Fruit fly (Drosophila melanogaster) whole organism, embryonic: Measurements from ENCODE around the gene CG1463.

Experiments used
- Atf6 ChIP-seq: fragments of 200-800 bp; sonication (Bioruptor generic); IDR thresholded peaks from 2 replicates; pipeline ENCODE4 v1.3.6; 2022; ENCODE audit warnings: missing biosample characterization, missing genetic modification characterization
- Blimp-1 ChIP-seq: fragments of 200-800 bp; sonication (Bioruptor generic); optimal IDR thresholded peaks from 3 replicates; lab custom pipeline; 2018; ENCODE audit warnings: missing biosample characterization, missing genetic modification characterization, mild to moderate bottlenecking, moderate library complexity, missing genetic modification reagents
- CG10147 ChIP-seq: fragments of 200-800 bp; sonication (Bioruptor generic); optimal IDR thresholded peaks from 2 replicates; lab custom pipeline; 2019; ENCODE audit warnings: missing biosample characterization, mild to moderate bottlenecking, missing genetic modification characterization, moderate library complexity
- CG1024 ChIP-seq: fragments of 200-800 bp; sonication (Bioruptor generic); IDR thresholded peaks from 2 replicates; pipeline ENCODE4 v1.3.6; 2022; ENCODE audit warnings: missing biosample characterization, missing genetic modification characterization
- CG13287 ChIP-seq: fragments of 200-800 bp; sonication (Bioruptor generic); IDR thresholded peaks from 2 replicates; pipeline ENCODE4 v1.3.6; 2022; ENCODE audit warnings: missing biosample characterization, missing genetic modification characterization; ENCODE audit not compliant: partially characterized antibody
- CG14014 ChIP-seq: fragments of 200-800 bp; sonication (Bioruptor generic); IDR thresholded peaks from 2 replicates; pipeline ENCODE4 v1.3.6; 2022; ENCODE audit warnings: missing biosample characterization, missing genetic modification characterization
- CG15479 ChIP-seq: fragments of 200-800 bp; sonication (Bioruptor generic); optimal IDR thresholded peaks from 3 replicates; lab custom pipeline; 2019; ENCODE audit warnings: missing biosample characterization, mild to moderate bottlenecking, missing genetic modification characterization, moderate library complexity
- CG1603 ChIP-seq: fragments of 200-800 bp; sonication (Bioruptor generic); optimal IDR thresholded peaks from 2 replicates; lab custom pipeline; 2019; ENCODE audit warnings: missing biosample characterization, mild to moderate bottlenecking, missing genetic modification characterization, moderate library complexity
- CG16779 ChIP-seq: fragments of 200-800 bp; sonication (Bioruptor generic); IDR thresholded peaks from 2 replicates; pipeline ENCODE4 v1.3.6; 2022; ENCODE audit warnings: missing biosample characterization, missing genetic modification characterization
- CG18764 ChIP-seq: fragments of 200-800 bp; sonication (Bioruptor generic); optimal IDR thresholded peaks from 3 replicates; lab custom pipeline; 2016; ENCODE audit warnings: missing biosample characterization, missing genetic modification characterization
- CG3065 ChIP-seq: fragments of 200-800 bp; sonication (Bioruptor generic); optimal IDR thresholded peaks from 2 replicates; lab custom pipeline; 2016; ENCODE audit warnings: missing biosample characterization, missing genetic modification characterization
- CG33557 ChIP-seq: fragments of 200-800 bp; sonication (Bioruptor generic); optimal IDR thresholded peaks from 2 replicates; lab custom pipeline; 2019; ENCODE audit warnings: missing biosample characterization, mild to moderate bottlenecking, missing genetic modification characterization, moderate library complexity
- CG4617 ChIP-seq: fragments of 200-800 bp; sonication (Bioruptor generic); optimal IDR thresholded peaks from 3 replicates; lab custom pipeline; 2016; ENCODE audit warnings: missing biosample characterization, missing genetic modification characterization, borderline replicate concordance
- CG7963 ChIP-seq: fragments of 200-800 bp; sonication (Bioruptor generic); IDR thresholded peaks from 3 replicates; pipeline ENCODE4 v1.3.6; 2022; ENCODE audit warnings: missing biosample characterization, missing genetic modification characterization; ENCODE audit not compliant: partially characterized antibody
- CG8290 ChIP-seq, 3 experiments: fragments of 200-800 bp; sonication (Bioruptor generic); optimal IDR thresholded peaks; 2 replicates each; lab custom pipeline; 2016 to 2019; ENCODE audit warnings: missing biosample characterization in 3 of 3, missing genetic modification characterization in 3 of 3, mild to moderate bottlenecking in 2 of 3, moderate library complexity in 1 of 3
- CG9609 ChIP-seq: fragments of 200-800 bp; sonication (Bioruptor generic); optimal IDR thresholded peaks from 3 replicates; lab custom pipeline; 2016; ENCODE audit warnings: missing biosample characterization, missing genetic modification characterization
- D19B ChIP-seq: fragments of 200-800 bp; sonication (Bioruptor generic); optimal IDR thresholded peaks from 2 replicates; lab custom pipeline; 2017; ENCODE audit warnings: missing biosample characterization, mild to moderate bottlenecking, missing genetic modification characterization
- Dad ChIP-seq: fragments of 200-800 bp; sonication (Bioruptor generic); optimal IDR thresholded peaks from 3 replicates; lab custom pipeline; 2016; ENCODE audit warnings: missing biosample characterization, missing genetic modification characterization
- Dref ChIP-seq: fragments of 200-800 bp; sonication (Bioruptor generic); IDR thresholded peaks from 2 replicates; pipeline ENCODE4 v1.3.6; 2022; ENCODE audit warnings: missing biosample characterization, missing genetic modification characterization
- Fer3 ChIP-seq: fragments of 200-800 bp; sonication (Bioruptor generic); optimal IDR thresholded peaks from 2 replicates; lab custom pipeline; 2018; ENCODE audit warnings: missing biosample characterization, mild to moderate bottlenecking, missing genetic modification characterization, moderate library complexity
- HLH4C ChIP-seq: fragments of 200-800 bp; sonication (Bioruptor generic); IDR thresholded peaks from 3 replicates; pipeline ENCODE4 v1.3.6; 2022; ENCODE audit warnings: missing biosample characterization, missing genetic modification characterization; ENCODE audit not compliant: partially characterized antibody
- Hand ChIP-seq: fragments of 200-800 bp; sonication (Bioruptor generic); optimal IDR thresholded peaks from 2 replicates; lab custom pipeline; 2017; ENCODE audit warnings: mild to moderate bottlenecking, missing biosample characterization, missing genetic modification reagents, missing genetic modification characterization
- HmgD ChIP-seq: fragments of 200-800 bp; sonication (Bioruptor generic); optimal IDR thresholded peaks from 3 replicates; lab custom pipeline; 2016; ENCODE audit warnings: missing biosample characterization, missing genetic modification characterization
- Hr39 ChIP-seq: fragments of >200 bp; optimal IDR thresholded peaks from 2 replicates; lab custom pipeline; 2017
- Scr ChIP-seq: fragments of 200-800 bp; sonication (Bioruptor generic); IDR thresholded peaks from 2 replicates; pipeline ENCODE4 v1.3.6; 2022; ENCODE audit warnings: missing biosample characterization, missing genetic modification characterization; ENCODE audit not compliant: partially characterized antibody
- Ssrp ChIP-seq: fragments of 200-800 bp; sonication (Bioruptor generic); optimal IDR thresholded peaks from 2 replicates; lab custom pipeline; 2018; ENCODE audit warnings: missing biosample characterization, mild to moderate bottlenecking, missing genetic modification characterization, moderate library complexity
- al ChIP-seq: fragments of 200-800 bp; sonication (Bioruptor generic); IDR thresholded peaks from 2 replicates; pipeline ENCODE4 v1.3.6; 2022; ENCODE audit warnings: missing biosample characterization, missing genetic modification characterization
- ap ChIP-seq: fragments of 200-800 bp; sonication (Bioruptor generic); IDR thresholded peaks from 2 replicates; pipeline ENCODE4 v1.3.6; 2022; ENCODE audit warnings: missing biosample characterization, missing genetic modification characterization
- ara ChIP-seq: fragments of 200-800 bp; sonication (Bioruptor generic); IDR thresholded peaks from 2 replicates; pipeline ENCODE4 v1.3.6; 2022; ENCODE audit warnings: missing biosample characterization, missing genetic modification characterization
- bcd ChIP-seq: fragments of 200-800 bp; sonication (Bioruptor generic); optimal IDR thresholded peaks from 2 replicates; lab custom pipeline; 2017; ENCODE audit warnings: missing biosample characterization, mild to moderate bottlenecking, missing genetic modification characterization
- bigmax ChIP-seq: fragments of 200-800 bp; sonication (Bioruptor generic); optimal IDR thresholded peaks from 2 replicates; lab custom pipeline; 2018; ENCODE audit warnings: missing biosample characterization, mild to moderate bottlenecking, missing genetic modification characterization
- br ChIP-seq: fragments of >200 bp; optimal IDR thresholded peaks from 2 replicates; lab custom pipeline; 2017
- chif ChIP-seq, 2 experiments: fragments of 200-800 bp; sonication (Bioruptor generic); optimal IDR thresholded peaks; 3 replicates each; lab custom pipeline; 2016; ENCODE audit warnings: missing biosample characterization in 2 of 2, missing genetic modification characterization in 2 of 2
- dm ChIP-seq: fragments of 200-800 bp; sonication (Bioruptor generic); optimal IDR thresholded peaks from 3 replicates; lab custom pipeline; 2016; ENCODE audit warnings: missing biosample characterization, missing genetic modification characterization
- exex ChIP-seq: fragments of 200-800 bp; sonication (Bioruptor generic); optimal IDR thresholded peaks from 4 replicates; lab custom pipeline; 2018; ENCODE audit warnings: missing biosample characterization, mild to moderate bottlenecking, missing genetic modification characterization, moderate library complexity
- inv ChIP-seq: fragments of 200-800 bp; sonication (Bioruptor generic); IDR thresholded peaks from 2 replicates; pipeline ENCODE4 v1.3.6; 2022; ENCODE audit warnings: missing biosample characterization, missing genetic modification characterization; ENCODE audit not compliant: partially characterized antibody
- kah ChIP-seq: fragments of 200-800 bp; sonication (Bioruptor generic); optimal IDR thresholded peaks from 2 replicates; lab custom pipeline; 2018; ENCODE audit warnings: missing biosample characterization, mild to moderate bottlenecking, missing genetic modification characterization
- luna ChIP-seq: fragments of 200-800 bp; sonication (Bioruptor generic); optimal IDR thresholded peaks from 2 replicates; lab custom pipeline; 2016; ENCODE audit warnings: missing biosample characterization, missing genetic modification characterization
- nau ChIP-seq: fragments of 200-800 bp; sonication (Bioruptor generic); optimal IDR thresholded peaks from 3 replicates; lab custom pipeline; 2017; ENCODE audit warnings: missing biosample characterization, mild to moderate bottlenecking, missing genetic modification characterization, missing genetic modification reagents
- nerfin-2 ChIP-seq: fragments of 200-800 bp; sonication (Bioruptor generic); IDR thresholded peaks from 2 replicates; pipeline ENCODE4 v1.3.6; 2022; ENCODE audit warnings: missing biosample characterization, missing genetic modification characterization; ENCODE audit not compliant: partially characterized antibody
- p53 ChIP-seq: fragments of 200-800 bp; sonication (Bioruptor generic); optimal IDR thresholded peaks from 2 replicates; lab custom pipeline; 2016; ENCODE audit warnings: missing biosample characterization, missing genetic modification characterization
- pnt ChIP-seq: fragments of 200-800 bp; sonication (Bioruptor generic); optimal IDR thresholded peaks from 3 replicates; lab custom pipeline; 2016; ENCODE audit warnings: missing biosample characterization, missing genetic modification characterization
- run ChIP-seq: fragments of 200-800 bp; sonication (Bioruptor generic); optimal IDR thresholded peaks from 3 replicates; lab custom pipeline; 2018; ENCODE audit warnings: missing biosample characterization, mild to moderate bottlenecking, missing genetic modification characterization
- sens ChIP-seq: fragments of 200-800 bp; sonication (Bioruptor generic); peaks from one replicate; lab custom pipeline; 2016; ENCODE audit warnings: missing biosample characterization, missing genetic modification characterization
- shn ChIP-seq: fragments of 200-800 bp; sonication (Bioruptor generic); optimal IDR thresholded peaks from 3 replicates; lab custom pipeline; 2016; ENCODE audit warnings: missing biosample characterization, missing genetic modification characterization
- slp2 ChIP-seq: fragments of 200-800 bp; sonication (Bioruptor generic); optimal IDR thresholded peaks from 2 replicates; lab custom pipeline; 2016; ENCODE audit warnings: missing biosample characterization, missing genetic modification characterization
- tin ChIP-seq: fragments of 200-800 bp; sonication (Bioruptor generic); optimal IDR thresholded peaks from 3 replicates; lab custom pipeline; 2016; ENCODE audit warnings: missing biosample characterization, missing genetic modification characterization
- toy ChIP-seq: fragments of 200-800 bp; sonication (Bioruptor generic); IDR thresholded peaks from 2 replicates; pipeline ENCODE4 v1.3.6; 2022; ENCODE audit warnings: missing biosample characterization, missing genetic modification characterization
- trem ChIP-seq: fragments of 200-800 bp; optimal IDR thresholded peaks from 3 replicates; lab custom pipeline; 2019; ENCODE audit warnings: missing biosample characterization, mild to moderate bottlenecking, missing genetic modification characterization, moderate library complexity
- trh ChIP-seq: fragments of 200-800 bp; sonication (Bioruptor generic); optimal IDR thresholded peaks from 2 replicates; lab custom pipeline; 2016; ENCODE audit warnings: missing biosample characterization, missing genetic modification characterization

Gene CG1463

dm6 chrX:12595610-12596336, 15.7 kb downstream of the CG1463 start, which contains the start of the genes CG1824 and Sec16 (continued):
- TF ChIP-seq CG4617 (GFP tag; lab: Kevin White, UChicago) (no peak), shn (GFP tag; lab: Kevin White, UChicago) (no peak), kah (no peak), CG13287 (GFP tag; lab: Robert Waterston, UW) (no peak; the same call in 1 of the 2 replicates), trh (GFP tag; lab: Kevin White, UChicago) (no peak), inv (GFP tag; lab: Robert Waterston, UW) (peak; percentile 21; the same call in 1 of the 2 replicates), CG14014 (GFP tag; lab: Robert Waterston, UW) (no peak), CG1024 (no peak), ara (GFP tag; lab: Robert Waterston, UW) (no peak), pnt (no peak), CG33557 (peak; percentile 34), slp2 (GFP tag; lab: Kevin White, UChicago) (no peak), chif (GFP tag; optimal IDR thresholded peaks at IDR 0.05; lab: Kevin White, UChicago) (no peak), run (tag; lab: Kevin White, UChicago) (no peak), CG7963 (GFP tag; lab: Robert Waterston, UW) (no peak), ap (GFP tag; lab: Robert Waterston, UW) (no peak), Dad (GFP tag; lab: Kevin White, UChicago) (no peak), Atf6 (no peak), bcd (GFP tag; lab: Kevin White, UChicago) (peak; percentile 34), br (no peak), Blimp-1 (GFP tag; lab: Kevin White, UChicago) (no peak), CG9609 (GFP tag; lab: Kevin White, UChicago) (no peak), CG15479 (GFP tag; lab: Kevin White, UChicago) (peak; percentile 56), trem (tag; lab: Kevin White, UChicago) (peak; percentile 58), Ssrp (tag; lab: Kevin White, UChicago) (peak; percentile 44), Hr39 (no peak), Hand (GFP tag; lab: Kevin White, UChicago) (no peak), CG1603 (tag; lab: Kevin White, UChicago) (no peak), Dref (GFP tag; lab: Robert Waterston, UW) (peak; percentile 63), CG16779 (GFP tag; lab: Robert Waterston, UW) (no peak), luna (GFP tag; lab: Kevin White, UChicago) (no peak), CG18764 (GFP tag; lab: Kevin White, UChicago) (no peak), nau (GFP tag; lab: Kevin White, UChicago) (no peak), bigmax (GFP tag; lab: Kevin White, UChicago) (no peak), al (GFP tag; lab: Robert Waterston, UW) (no peak), CG8290 (GFP tag; optimal IDR thresholded peaks at IDR 0.05; lab: Kevin White, UChicago) (peak; percentile 2), CG8290 (tag; optimal IDR thresholded peaks at IDR 0.05; lab: Kevin White, UChicago) (no peak), Scr (peak; percentile 66), p53 (GFP tag; lab: Kevin White, UChicago) (no peak), CG3065 (GFP tag; lab: Kevin White, UChicago) (no peak), tin (GFP tag; lab: Kevin White, UChicago) (peak; percentile 36), CG10147 (GFP tag; lab: Kevin White, UChicago) (no peak), D19B (GFP tag; lab: Kevin White, UChicago) (no peak), HLH4C (GFP tag; lab: Robert Waterston, UW) (no peak), dm (GFP tag; lab: Kevin White, UChicago) (no peak), exex (tag; lab: Kevin White, UChicago) (peak; percentile 60), toy (no peak), HmgD (no peak), nerfin-2 (GFP tag; lab: Robert Waterston, UW) (no peak), Fer3 (tag; lab: Kevin White, UChicago) (peak; percentile 16), sens (GFP tag; lab: Kevin White, UChicago) (peak; percentile 72)
